Fruit fly (Drosophila melanogaster) whole organism, prepupa: ENCODE results near the gene Vsx1.

Experiments used
- CG10669 ChIP-seq: fragments of 200-800 bp; sonication (Bioruptor generic); optimal IDR thresholded peaks from 3 replicates; lab custom pipeline; 2018; ENCODE audit warnings: missing biosample characterization, mild to moderate bottlenecking, missing genetic modification characterization, moderate library complexity
- CG11294 ChIP-seq: fragments of 200-800 bp; sonication (Bioruptor generic); IDR thresholded peaks from 2 replicates; pipeline ENCODE4 v1.3.6; 2022; ENCODE audit warnings: missing biosample characterization, missing genetic modification characterization
- CG1621 ChIP-seq: fragments of 200-800 bp; sonication (Bioruptor generic); optimal IDR thresholded peaks from 3 replicates; lab custom pipeline; 2018; ENCODE audit warnings: missing biosample characterization, mild to moderate bottlenecking, missing genetic modification characterization
- CG31627 ChIP-seq: fragments of 200-800 bp; sonication (Bioruptor generic); optimal IDR thresholded peaks from 3 replicates; lab custom pipeline; 2016; ENCODE audit warnings: missing biosample characterization, missing genetic modification characterization
- CG32006 ChIP-seq: fragments of 200-800 bp; sonication (Bioruptor generic); optimal IDR thresholded peaks from 3 replicates; lab custom pipeline; 2017; ENCODE audit warnings: missing biosample characterization, mild to moderate bottlenecking, missing genetic modification characterization
- CG34406 ChIP-seq: fragments of 200-800 bp; sonication (Bioruptor generic); optimal IDR thresholded peaks from 3 replicates; lab custom pipeline; 2016; ENCODE audit warnings: missing biosample characterization, missing genetic modification characterization
- CG4318 ChIP-seq: fragments of 200-800 bp; sonication (Bioruptor generic); optimal IDR thresholded peaks from 3 replicates; lab custom pipeline; 2017; ENCODE audit warnings: missing biosample characterization, mild to moderate bottlenecking, missing genetic modification characterization
- CG6163 ChIP-seq: fragments of 200-800 bp; sonication (Bioruptor generic); IDR thresholded peaks from 3 replicates; pipeline ENCODE4 v1.3.6; 2022; ENCODE audit warnings: missing biosample characterization, missing genetic modification characterization
- CG6276 ChIP-seq: fragments of 200-800 bp; sonication (Bioruptor generic); optimal IDR thresholded peaks from 2 replicates; lab custom pipeline; 2017; ENCODE audit warnings: missing biosample characterization, mild to moderate bottlenecking, missing genetic modification characterization
- CG6792 ChIP-seq: fragments of 200-800 bp; sonication (Bioruptor generic); optimal IDR thresholded peaks from 3 replicates; lab custom pipeline; 2016; ENCODE audit warnings: missing biosample characterization, missing genetic modification characterization
- CG8319 ChIP-seq: fragments of 200-800 bp; sonication (Bioruptor generic); optimal IDR thresholded peaks from 3 replicates; lab custom pipeline; 2016; ENCODE audit warnings: missing biosample characterization, missing genetic modification characterization
- CG8632 ChIP-seq: fragments of 200-800 bp; sonication (Bioruptor generic); optimal IDR thresholded peaks from 3 replicates; lab custom pipeline; 2016; ENCODE audit warnings: missing biosample characterization, missing genetic modification characterization
- CG9139 ChIP-seq: fragments of 200-800 bp; sonication (Bioruptor generic); optimal IDR thresholded peaks from 3 replicates; lab custom pipeline; 2017; ENCODE audit warnings: missing biosample characterization, mild to moderate bottlenecking, missing genetic modification characterization
- Eip75B ChIP-seq: fragments of 200-800 bp; sonication (Bioruptor generic); optimal IDR thresholded peaks from 3 replicates; lab custom pipeline; 2016; ENCODE audit warnings: missing biosample characterization, missing genetic modification characterization
- Eip78C ChIP-seq: fragments of 200-800 bp; sonication (Bioruptor generic); peaks from one replicate; lab custom pipeline; 2016; ENCODE audit warnings: missing biosample characterization, missing genetic modification characterization
- Eip93F ChIP-seq: fragments of 200-800 bp; sonication (Bioruptor generic); optimal IDR thresholded peaks from 2 replicates; lab custom pipeline; 2016; ENCODE audit warnings: missing biosample characterization, mild to moderate bottlenecking, missing genetic modification characterization
- Ets21C ChIP-seq: fragments of 200-800 bp; sonication (Bioruptor generic); optimal IDR thresholded peaks from 3 replicates; lab custom pipeline; 2016; ENCODE audit warnings: missing biosample characterization, missing genetic modification characterization
- Gug ChIP-seq: fragments of 200-800 bp; sonication (Bioruptor generic); IDR thresholded peaks from 2 replicates; pipeline ENCODE4 v1.3.6; 2022; ENCODE audit warnings: missing biosample characterization, missing genetic modification characterization
- Hr38 ChIP-seq: sonication (Bioruptor generic); optimal IDR thresholded peaks from 2 replicates; lab custom pipeline; 2016; ENCODE audit warnings: missing biosample characterization, missing genetic modification characterization
- Hr39 ChIP-seq: fragments of 200-800 bp; sonication (Bioruptor generic); optimal IDR thresholded peaks from 2 replicates; lab custom pipeline; 2016; ENCODE audit warnings: missing biosample characterization, missing genetic modification characterization
- Lpt ChIP-seq: fragments of 200-800 bp; sonication (Bioruptor generic); optimal IDR thresholded peaks from 3 replicates; lab custom pipeline; 2016; ENCODE audit warnings: missing biosample characterization, missing genetic modification characterization
- Met ChIP-seq: fragments of 200-800 bp; sonication (Bioruptor generic); optimal IDR thresholded peaks from 3 replicates; lab custom pipeline; 2016; ENCODE audit warnings: missing biosample characterization, missing genetic modification characterization
- OdsH ChIP-seq: fragments of 200-800 bp; sonication (Bioruptor generic); optimal IDR thresholded peaks from 3 replicates; lab custom pipeline; 2016; ENCODE audit warnings: missing biosample characterization, missing genetic modification characterization
- Smox ChIP-seq: fragments of 200-800 bp; sonication (Bioruptor generic); optimal IDR thresholded peaks from 3 replicates; lab custom pipeline; 2016; ENCODE audit warnings: missing biosample characterization, missing genetic modification characterization
- Sox14 ChIP-seq: fragments of 200-800 bp; sonication (Bioruptor generic); optimal IDR thresholded peaks from 3 replicates; lab custom pipeline; 2016; ENCODE audit warnings: missing biosample characterization, missing genetic modification characterization
- Sox15 ChIP-seq: fragments of 200-800 bp; sonication (Bioruptor generic); optimal IDR thresholded peaks from 3 replicates; lab custom pipeline; 2016; ENCODE audit warnings: missing biosample characterization, missing genetic modification characterization
- achi ChIP-seq: fragments of 200-800 bp; sonication (Bioruptor generic); optimal IDR thresholded peaks from 3 replicates; lab custom pipeline; 2016; ENCODE audit warnings: missing biosample characterization, missing genetic modification characterization
- cyc ChIP-seq: fragments of 200-800 bp; sonication (Bioruptor generic); optimal IDR thresholded peaks from 3 replicates; lab custom pipeline; 2016; ENCODE audit warnings: missing biosample characterization, missing genetic modification characterization
- esn ChIP-seq: fragments of 200-800 bp; sonication (Bioruptor generic); optimal IDR thresholded peaks from 2 replicates; lab custom pipeline; 2016; ENCODE audit warnings: missing biosample characterization, mild to moderate bottlenecking, missing genetic modification characterization, moderate library complexity
- fd59A ChIP-seq: fragments of 200-800 bp; sonication (Bioruptor generic); optimal IDR thresholded peaks from 2 replicates; lab custom pipeline; 2017; ENCODE audit warnings: missing biosample characterization, mild to moderate bottlenecking, missing genetic modification characterization, missing genetic modification reagents
- fd85E ChIP-seq: fragments of 200-800 bp; sonication (Bioruptor generic); optimal IDR thresholded peaks from 3 replicates; lab custom pipeline; 2016; ENCODE audit warnings: missing biosample characterization, missing genetic modification characterization
- fkh ChIP-seq: fragments of 200-800 bp; sonication (Bioruptor generic); optimal IDR thresholded peaks from 3 replicates; lab custom pipeline; 2017; ENCODE audit warnings: missing biosample characterization, mild to moderate bottlenecking, missing genetic modification characterization, moderate library complexity
- lz ChIP-seq: fragments of 200-800 bp; sonication (Bioruptor generic); optimal IDR thresholded peaks from 3 replicates; lab custom pipeline; 2016; ENCODE audit warnings: missing biosample characterization, missing genetic modification characterization
- salr ChIP-seq, 2 experiments: fragments of 200-800 bp; sonication (Bioruptor generic); optimal IDR thresholded peaks; 3 replicates each; lab custom pipeline; 2016 to 2018; ENCODE audit warnings: missing biosample characterization in 2 of 2, missing genetic modification characterization in 2 of 2, mild to moderate bottlenecking in 1 of 2
- spab ChIP-seq: fragments of 200-800 bp; sonication (Bioruptor generic); optimal IDR thresholded peaks from 2 replicates; lab custom pipeline; 2017; ENCODE audit warnings: missing biosample characterization, mild to moderate bottlenecking, missing genetic modification characterization, missing genetic modification reagents
- ss ChIP-seq, 2 experiments: fragments of 200-800 bp; sonication (Bioruptor generic); optimal IDR thresholded peaks; 2 replicates in 1 of 2; 3 replicates in 1 of 2; lab custom pipeline; 2017 to 2018; ENCODE audit warnings: mild to moderate bottlenecking in 2 of 2, missing biosample characterization in 2 of 2, missing genetic modification characterization in 2 of 2, moderate library complexity in 1 of 2
- topi ChIP-seq: fragments of 200-800 bp; sonication (Bioruptor generic); optimal IDR thresholded peaks from 3 replicates; lab custom pipeline; 2016; ENCODE audit warnings: missing biosample characterization, missing genetic modification characterization
- vri ChIP-seq: fragments of 200-800 bp; sonication (Bioruptor generic); optimal IDR thresholded peaks from 3 replicates; lab custom pipeline; 2016; ENCODE audit warnings: missing biosample characterization, mild to moderate bottlenecking, missing genetic modification characterization

Gene Vsx1

DNA sequence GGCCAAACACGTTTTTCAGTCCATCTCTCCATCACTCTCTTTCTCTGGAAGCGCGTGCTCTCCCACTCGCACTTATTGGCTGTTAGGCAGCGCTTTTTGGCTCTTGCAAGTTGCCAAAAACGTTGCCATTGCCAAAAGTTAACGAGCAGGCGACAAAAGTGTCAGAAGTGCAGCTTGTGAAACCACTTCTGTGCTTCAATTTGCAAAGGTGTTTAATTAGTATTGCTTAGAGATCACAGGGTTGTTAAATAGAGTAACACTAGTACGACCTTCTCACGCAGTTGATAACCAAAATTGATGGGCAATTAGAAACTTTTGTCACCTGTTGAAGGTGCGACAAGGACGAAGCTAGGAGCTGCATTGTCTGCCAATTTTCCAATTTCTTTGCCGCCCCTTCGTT lies 14.4 kb downstream of the Vsx1 start (continued):
- TF ChIP-seq vri (GFP tag; lab: Kevin White, UChicago) (no peak), Met (GFP tag; lab: Kevin White, UChicago) (peak; percentile 67), salr (GFP tag; optimal IDR thresholded peaks at IDR 0.05; lab: Kevin White, UChicago) (no peak), Eip75B (GFP tag; lab: Kevin White, UChicago) (no peak), Eip93F (GFP tag; lab: Kevin White, UChicago) (no peak), fkh (GFP tag; lab: Kevin White, UChicago) (no peak), CG6792 (GFP tag; lab: Kevin White, UChicago) (peak; percentile 42), Hr38 (no peak), Hr39 (peak; percentile 79), Ets21C (GFP tag; lab: Kevin White, UChicago) (peak; percentile 50), CG8632 (GFP tag; lab: Kevin White, UChicago) (peak; percentile 32), CG9139 (no peak), OdsH (GFP tag; lab: Kevin White, UChicago) (peak; percentile 44), CG6276 (GFP tag; lab: Kevin White, UChicago) (no peak), Sox14 (GFP tag; lab: Kevin White, UChicago) (peak; percentile 26), ss (GFP tag; optimal IDR thresholded peaks at IDR 0.05; lab: Kevin White, UChicago) (no peak), Eip78C (peak; percentile 68), CG32006 (GFP tag; lab: Kevin White, UChicago) (peak; percentile 65), CG4318 (GFP tag; lab: Kevin White, UChicago) (peak; percentile 39), CG1621 (no peak), lz (GFP tag; lab: Kevin White, UChicago) (peak; percentile 76)
- TF ChIP-seq, all 60 proteins: peak for 32

DNA sequence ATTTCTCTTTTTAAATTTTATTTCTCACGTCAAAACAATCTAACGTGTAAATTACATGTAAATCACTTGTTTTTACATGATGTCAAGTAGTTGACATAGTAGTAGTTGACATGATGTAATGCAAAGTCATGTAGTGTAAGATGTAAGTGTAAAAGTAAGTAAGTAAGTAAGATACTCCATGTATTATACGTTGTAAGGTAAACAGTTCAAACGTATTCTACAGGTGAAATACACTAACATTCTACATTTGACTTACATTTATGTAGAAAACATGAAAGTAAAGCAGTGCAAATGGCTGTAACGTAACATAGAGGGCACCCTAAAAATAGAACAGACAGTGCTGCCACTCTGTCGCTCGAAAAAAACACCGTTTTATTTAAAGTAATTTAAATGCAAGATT lies 18.9 kb downstream of the Vsx1 start:
- TF ChIP-seq esn (GFP tag; lab: Kevin White, UChicago) (no peak), ss (GFP tag; optimal IDR thresholded peaks at IDR 0.05; lab: Kevin White, UChicago) (no peak), Sox15 (GFP tag; lab: Kevin White, UChicago) (no peak), Eip93F (GFP tag; lab: Kevin White, UChicago) (no peak), CG9139 (no peak), spab (GFP tag; lab: Kevin White, UChicago) (no peak), achi (GFP tag; lab: Kevin White, UChicago) (no peak), CG11294 (GFP tag; lab: Robert Waterston, UW) (no peak), CG34406 (GFP tag; lab: Kevin White, UChicago) (no peak), CG32006 (GFP tag; lab: Kevin White, UChicago) (no peak), Eip78C (no peak), vri (GFP tag; lab: Kevin White, UChicago) (no peak), Smox (GFP tag; lab: Kevin White, UChicago) (no peak), cyc (GFP tag; lab: Kevin White, UChicago) (no peak), fd59A (GFP tag; lab: Kevin White, UChicago) (no peak), CG31627 (no peak), CG8319 (GFP tag; lab: Kevin White, UChicago) (no peak), CG4318 (GFP tag; lab: Kevin White, UChicago) (no peak), fd85E (GFP tag; lab: Kevin White, UChicago) (no peak), CG10669 (GFP tag; lab: Kevin White, UChicago) (no peak)

DNA sequence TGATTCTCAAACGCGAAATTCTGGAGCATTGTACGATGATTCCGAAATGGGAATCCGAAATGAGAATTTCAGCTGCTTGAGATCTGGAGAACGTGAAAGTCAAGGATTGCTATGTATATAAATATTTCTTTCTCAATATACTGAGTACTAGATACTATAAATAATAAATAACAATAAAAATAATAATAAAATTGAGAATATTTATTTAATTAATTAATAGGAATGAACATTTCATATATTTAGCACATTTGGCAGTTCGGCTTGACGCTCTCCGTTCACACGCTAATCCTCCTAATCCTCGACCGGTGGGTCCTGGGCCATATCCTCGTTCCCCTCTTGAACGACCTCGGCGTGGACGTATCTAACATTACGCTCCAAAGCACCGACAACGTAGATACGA lies 20.3 kb downstream of the Vsx1 start, which contains the start of gene CG34435:
Gene CG34435, minus strand, starts transcription at position 101 of the 400 bp plus-strand sequence.
- TF ChIP-seq Lpt (GFP tag; lab: Kevin White, UChicago) (no peak), fkh (GFP tag; lab: Kevin White, UChicago) (no peak), CG6163 (GFP tag; lab: Robert Waterston, UW) (no peak), topi (GFP tag; lab: Kevin White, UChicago) (no peak), Gug (GFP tag; lab: Robert Waterston, UW) (no peak), Eip93F (GFP tag; lab: Kevin White, UChicago) (no peak)
